Worm (Caenorhabditis elegans) whole organism, young adult: ENCODE measurements around the gene Y39E4B.6.

ENCODE experiments used
- B0035.1 ChIP-seq: sonication (generic microtip); optimal IDR thresholded peaks from 2 replicates; lab custom pipeline; 2016; ENCODE audit warnings: missing genetic modification characterization, mild to moderate bottlenecking, missing compliant biosample characterization, missing genotype, missing genetic modification reagents
- B0261.1 ChIP-seq: sonication (generic microtip); optimal IDR thresholded peaks from 2 replicates; lab custom pipeline; 2016; ENCODE audit warnings: mild to moderate bottlenecking, missing genetic modification characterization, moderate library complexity, missing compliant biosample characterization
- C06A6.2 ChIP-seq: fragments of 200-800 bp; sonication (Bioruptor generic); conservative IDR thresholded peaks from 2 replicates; pipeline ENCODE4 v1.3.6; 2022; ENCODE audit warnings: missing genetic modification characterization, missing compliant biosample characterization
- C17E4.6 ChIP-seq: fragments of 200-800 bp; sonication (Bioruptor generic); IDR thresholded peaks from 2 replicates; pipeline ENCODE4 v1.3.6; 2022; ENCODE audit warnings: missing genetic modification reagents, missing genetic modification characterization, missing compliant biosample characterization
- D2030.7 ChIP-seq: fragments of 200-800 bp; sonication (Bioruptor generic); IDR thresholded peaks from 2 replicates; pipeline ENCODE4 v1.3.6; 2022; ENCODE audit warnings: missing genetic modification reagents, missing genetic modification characterization, missing compliant biosample characterization
- F10E7.11 ChIP-seq: sonication (generic microtip); optimal IDR thresholded peaks from 2 replicates; lab custom pipeline; 2017; ENCODE audit warnings: mild to moderate bottlenecking, missing genetic modification characterization, moderate library complexity, missing compliant biosample characterization
- F22D6.2 ChIP-seq: sonication (generic microtip); optimal IDR thresholded peaks from 2 replicates; lab custom pipeline; 2016; ENCODE audit warnings: mild to moderate bottlenecking, missing genetic modification characterization, missing compliant biosample characterization
- F52B5.7 ChIP-seq: sonication (generic microtip); optimal IDR thresholded peaks from 2 replicates; lab custom pipeline; 2016; ENCODE audit warnings: mild to moderate bottlenecking, missing genetic modification characterization, missing compliant biosample characterization
- K11D2.4 ChIP-seq: fragments of 200-800 bp; sonication (Bioruptor generic); IDR thresholded peaks from 2 replicates; pipeline ENCODE4 v1.3.6; 2022; ENCODE audit warnings: missing genetic modification reagents, missing genetic modification characterization, missing compliant biosample characterization
- T26A5.8 ChIP-seq: sonication (generic microtip); optimal IDR thresholded peaks from 2 replicates; lab custom pipeline; 2016; ENCODE audit warnings: missing genetic modification characterization, missing compliant biosample characterization
- Y53F4B.3 ChIP-seq: fragments of 200-800 bp; sonication (Bioruptor generic); IDR thresholded peaks from 2 replicates; pipeline ENCODE4 v1.3.6; 2022; ENCODE audit warnings: missing genetic modification reagents, missing genetic modification characterization, missing compliant biosample characterization
- Y53G8AR.9 ChIP-seq: fragments of 200-800 bp; sonication (Bioruptor generic); conservative IDR thresholded peaks from 2 replicates; pipeline ENCODE4 v1.3.6; 2022; ENCODE audit warnings: missing genetic modification reagents, missing genetic modification characterization, missing compliant biosample characterization
- Y56A3A.18 ChIP-seq: fragments of 200-800 bp; sonication (Bioruptor generic); IDR thresholded peaks from 2 replicates; pipeline ENCODE4 v1.3.6; 2022; ENCODE audit warnings: missing genetic modification reagents, missing genetic modification characterization, missing compliant biosample characterization
- Y67H2A.10 ChIP-seq: fragments of 200-800 bp; sonication (Bioruptor generic); conservative IDR thresholded peaks from 2 replicates; pipeline ENCODE4 v1.3.6; 2022; ENCODE audit warnings: missing genetic modification reagents, missing genetic modification characterization, missing compliant biosample characterization
- Y79H2A.3 ChIP-seq: fragments of 200-800 bp; sonication (Bioruptor generic); conservative IDR thresholded peaks from 2 replicates; pipeline ENCODE4 v1.3.6; 2022; ENCODE audit warnings: missing genetic modification reagents, missing genetic modification characterization, missing compliant biosample characterization
- Y95B8A.8 ChIP-seq: fragments of 200-800 bp; sonication (Bioruptor generic); IDR thresholded peaks from 2 replicates; pipeline ENCODE4 v1.3.6; 2022; ENCODE audit warnings: missing genetic modification reagents, missing genetic modification characterization, missing compliant biosample characterization
- akir-1 ChIP-seq: fragments of 200-800 bp; sonication (Bioruptor generic); optimal IDR thresholded peaks from 2 replicates; lab custom pipeline; 2018; ENCODE audit warnings: mild to moderate bottlenecking, missing genetic modification characterization, moderate library complexity, missing compliant biosample characterization
- aptf-2 ChIP-seq: fragments of 200-800 bp; sonication (Bioruptor generic); conservative IDR thresholded peaks from 2 replicates; pipeline ENCODE4 v1.3.6; 2022; ENCODE audit warnings: missing genetic modification reagents, missing genetic modification characterization, missing compliant biosample characterization
- atf-7 ChIP-seq: sonication (generic microtip); optimal IDR thresholded peaks from 2 replicates; lab custom pipeline; 2017; ENCODE audit warnings: mild to moderate bottlenecking, missing genetic modification characterization, missing compliant biosample characterization
- bed-2 ChIP-seq: fragments of 200-800 bp; sonication (Bioruptor generic); IDR thresholded peaks from 2 replicates; pipeline ENCODE4 v1.3.6; 2022; ENCODE audit warnings: missing genetic modification reagents, missing genetic modification characterization, missing compliant biosample characterization
- ceh-100 ChIP-seq: fragments of 200-800 bp; sonication (Bioruptor generic); IDR thresholded peaks from 2 replicates; pipeline ENCODE4 v1.3.6; 2022; ENCODE audit warnings: missing genetic modification reagents, missing genetic modification characterization, missing compliant biosample characterization
- ceh-58 ChIP-seq: fragments of 200-800 bp; sonication (Bioruptor generic); IDR thresholded peaks from 2 replicates; pipeline ENCODE4 v1.3.6; 2022; ENCODE audit warnings: missing genetic modification characterization, missing compliant biosample characterization
- ceh-79 ChIP-seq: sonication (generic microtip); optimal IDR thresholded peaks from 2 replicates; lab custom pipeline; 2017; ENCODE audit warnings: mild to moderate bottlenecking, missing genetic modification characterization, missing compliant biosample characterization
- ceh-91 ChIP-seq: fragments of 200-800 bp; sonication (Bioruptor generic); IDR thresholded peaks from 2 replicates; pipeline ENCODE4 v1.3.6; 2022; ENCODE audit warnings: missing genetic modification reagents, missing genetic modification characterization, missing compliant biosample characterization
- dox-1 ChIP-seq: fragments of 200-800 bp; sonication (Bioruptor generic); IDR thresholded peaks from 2 replicates; pipeline ENCODE4 v1.3.6; 2022; ENCODE audit warnings: missing genetic modification reagents, missing genetic modification characterization, missing compliant biosample characterization
- egl-18 ChIP-seq: fragments of 200-800 bp; sonication (Bioruptor generic); IDR thresholded peaks from 2 replicates; pipeline ENCODE4 v1.3.6; 2022; ENCODE audit warnings: missing genetic modification reagents, missing genetic modification characterization, missing compliant biosample characterization
- hlh-26 ChIP-seq: fragments of 200-800 bp; sonication (Bioruptor generic); conservative IDR thresholded peaks from 2 replicates; pipeline ENCODE4 v1.3.6; 2022; ENCODE audit warnings: missing genetic modification reagents, missing genetic modification characterization, missing compliant biosample characterization
- hmg-20 ChIP-seq: fragments of 200-800 bp; sonication (Bioruptor generic); IDR thresholded peaks from 2 replicates; pipeline ENCODE4 v1.3.6; 2022; ENCODE audit warnings: missing genetic modification reagents, missing genetic modification characterization, missing compliant biosample characterization
- lag-1 ChIP-seq: fragments of 200-800 bp; sonication (Bioruptor generic); IDR thresholded peaks from 2 replicates; pipeline ENCODE4 v1.3.6; 2022; ENCODE audit warnings: missing genetic modification reagents, missing genetic modification characterization, missing compliant biosample characterization
- lin-26 ChIP-seq: fragments of 200-800 bp; sonication (Bioruptor generic); IDR thresholded peaks from 2 replicates; pipeline ENCODE4 v1.3.6; 2022; ENCODE audit warnings: missing genetic modification reagents, missing genetic modification characterization, missing compliant biosample characterization
- lin-35 ChIP-seq, 3 experiments: fragments of 150-350 bp in 2 of 3; sonication (generic microtip) in 1 of 3; optimal IDR thresholded peaks; 2 replicates each; lab custom pipeline; 2014 to 2018; ENCODE audit warnings: missing biosample characterization in 3 of 3, missing genetic modification characterization in 3 of 3, missing genetic modification reagents in 3 of 3
- lsl-1 ChIP-seq: fragments of 200-800 bp; sonication (Bioruptor generic); optimal IDR thresholded peaks from 2 replicates; lab custom pipeline; 2018; ENCODE audit warnings: mild to moderate bottlenecking, missing genetic modification characterization, moderate library complexity, missing compliant biosample characterization
- lsy-27 ChIP-seq: sonication (generic microtip); optimal IDR thresholded peaks from 2 replicates; lab custom pipeline; 2017; ENCODE audit warnings: missing genetic modification characterization, mild to moderate bottlenecking, missing compliant biosample characterization, antibody characterized with exemption, missing genotype, borderline replicate concordance; ENCODE audit not compliant: insufficient read depth
- madf-3 ChIP-seq: fragments of 200-800 bp; sonication (Bioruptor generic); IDR thresholded peaks from 2 replicates; pipeline ENCODE4 v1.3.6; 2022; ENCODE audit warnings: missing genetic modification reagents, missing genetic modification characterization, missing compliant biosample characterization
- madf-8 ChIP-seq: fragments of 200-800 bp; sonication (Bioruptor generic); conservative IDR thresholded peaks from 2 replicates; pipeline ENCODE4 v1.3.6; 2022; ENCODE audit warnings: missing genetic modification reagents, missing genetic modification characterization, missing compliant biosample characterization
- mes-4 ChIP-seq: sonication (generic microtip); optimal IDR thresholded peaks from 2 replicates; lab custom pipeline; 2016; ENCODE audit warnings: missing genotype, missing genetic modification characterization, missing compliant biosample characterization
- mxl-1 ChIP-seq: sonication (generic microtip); optimal IDR thresholded peaks from 2 replicates; lab custom pipeline; 2016; ENCODE audit warnings: missing genetic modification characterization, missing compliant biosample characterization
- nfyb-1 ChIP-seq: fragments of 200-800 bp; sonication (Bioruptor generic); IDR thresholded peaks from 2 replicates; pipeline ENCODE4 v1.3.6; 2022; ENCODE audit warnings: missing genetic modification reagents, missing genetic modification characterization, missing compliant biosample characterization
- nhr-90 ChIP-seq: sonication (generic microtip); optimal IDR thresholded peaks from 2 replicates; lab custom pipeline; 2016; ENCODE audit warnings: missing genotype, mild to moderate bottlenecking, missing genetic modification characterization, missing compliant biosample characterization
- sea-2 ChIP-seq: fragments of 200-800 bp; sonication (Bioruptor generic); IDR thresholded peaks from 2 replicates; pipeline ENCODE4 v1.3.6; 2022; ENCODE audit warnings: missing genetic modification characterization, missing compliant biosample characterization
- snpc-1.3 ChIP-seq: sonication (generic microtip); optimal IDR thresholded peaks from 2 replicates; lab custom pipeline; 2017; ENCODE audit warnings: missing genetic modification characterization, mild to moderate bottlenecking, missing compliant biosample characterization, antibody characterized with exemption, moderate library complexity, missing genotype, missing genetic modification reagents; ENCODE audit not compliant: insufficient read depth
- tbp1 ChIP-seq: fragments of 200-800 bp; sonication (Bioruptor generic); optimal IDR thresholded peaks from 2 replicates; lab custom pipeline; 2018; ENCODE audit warnings: mild to moderate bottlenecking, missing genetic modification characterization, missing compliant biosample characterization
- tbx-9 ChIP-seq: sonication (generic microtip); optimal IDR thresholded peaks from 2 replicates; lab custom pipeline; 2016; ENCODE audit warnings: borderline replicate concordance, missing genetic modification characterization, inconsistent platforms, missing compliant biosample characterization
- tlf-1 ChIP-seq: fragments of 200-800 bp; sonication (Bioruptor generic); optimal IDR thresholded peaks from 2 replicates; lab custom pipeline; 2018; ENCODE audit warnings: mild to moderate bottlenecking, missing genetic modification characterization, missing compliant biosample characterization
- unc-62 ChIP-seq: fragments of 150-350 bp; optimal IDR thresholded peaks from 2 replicates; lab custom pipeline; 2014; ENCODE audit warnings: missing biosample characterization, missing genetic modification reagents, missing genetic modification characterization
- zim-3 ChIP-seq: sonication (generic microtip); optimal IDR thresholded peaks from 2 replicates; lab custom pipeline; 2017; ENCODE audit warnings: mild to moderate bottlenecking, missing genetic modification characterization, moderate library complexity, missing compliant biosample characterization
- ztf-18 ChIP-seq: sonication (generic microtip); optimal IDR thresholded peaks from 2 replicates; lab custom pipeline; 2016; ENCODE audit warnings: missing genotype, mild to moderate bottlenecking, missing genetic modification characterization, missing compliant biosample characterization
- ztf-26 ChIP-seq: sonication (generic microtip); optimal IDR thresholded peaks from 2 replicates; lab custom pipeline; 2017; ENCODE audit warnings: missing genetic modification characterization, missing compliant biosample characterization
- ztf-3 ChIP-seq: fragments of 200-800 bp; sonication (Bioruptor generic); optimal IDR thresholded peaks from 2 replicates; lab custom pipeline; 2018; ENCODE audit warnings: mild to moderate bottlenecking, missing genetic modification characterization, missing compliant biosample characterization

The Y39E4B.6 gene

ce11 chrIII:13062414-13062965, 8.1 kb upstream of the Y39E4B.6 start (continued):
- no peak for TF ChIP-seq Y56A3A.18
- TF ChIP-seq unc-62 (GFP tag; lab: Kevin White, UChicago) = no peak
- no peak for TF ChIP-seq ceh-58
- peak; percentile 79 for TF ChIP-seq madf-3 (GFP tag; lab: Robert Waterston, UW)
- no peak for TF ChIP-seq snpc-1.3 (tag; lab: Kevin White, UChicago)
- TF ChIP-seq bed-2 (GFP tag; lab: Robert Waterston, UW) = no peak
- TF ChIP-seq madf-8 = no peak
- TF ChIP-seq tbx-9 (tag; lab: Kevin White, UChicago) = no peak
- TF ChIP-seq F52B5.7 (tag; lab: Kevin White, UChicago) = no peak
- no peak for TF ChIP-seq lsl-1 (GFP tag; lab: Kevin White, UChicago)
- peak; percentile 34 for TF ChIP-seq ztf-3 (GFP tag; lab: Kevin White, UChicago)
- TF ChIP-seq dox-1 (GFP tag; lab: Robert Waterston, UW) = peak; percentile 56
- 0 out of 2 replicates have a peak, but pooled peaks have one; percentile 19 for TF ChIP-seq Y53G8AR.9 (GFP tag; lab: Robert Waterston, UW)
- peak; percentile 56 for TF ChIP-seq F22D6.2 (tag; lab: Kevin White, UChicago)
- TF ChIP-seq egl-18 (GFP tag; lab: Robert Waterston, UW) = peak; percentile 73; the same call in 1 of the 2 replicates
- TF ChIP-seq nhr-90 (tag; lab: Kevin White, UChicago) = no peak
- TF ChIP-seq T26A5.8 (tag; lab: Kevin White, UChicago) = no peak
- TF ChIP-seq Y67H2A.10 (GFP tag; lab: Robert Waterston, UW) = peak; percentile 37; the same call in 1 of the 2 replicates
- TF ChIP-seq F10E7.11 (tag; lab: Kevin White, UChicago) = no peak
- no peak for TF ChIP-seq hmg-20
- no peak for TF ChIP-seq hlh-26 (GFP tag; lab: Robert Waterston, UW)
- no peak for TF ChIP-seq Y53F4B.3 (GFP tag; lab: Robert Waterston, UW)
- peak; percentile 39 for TF ChIP-seq atf-7 (tag; lab: Kevin White, UChicago)
- TF ChIP-seq C06A6.2 = peak; percentile 76
- no peak for TF ChIP-seq mxl-1 (tag; lab: Kevin White, UChicago)
- TF ChIP-seq Y95B8A.8 (GFP tag; lab: Robert Waterston, UW) = no peak
- no peak for TF ChIP-seq zim-3 (tag; lab: Kevin White, UChicago)
- peak; percentile 14 for TF ChIP-seq ceh-79
- TF ChIP-seq ztf-18 (tag; lab: Kevin White, UChicago) = no peak
- peak in 1 of 3 experiments; percentile 70 for TF ChIP-seq lin-35 (GFP tag; optimal IDR thresholded peaks at IDR 0.05; lab: Kevin White, UChicago)
- peak; percentile 65 for TF ChIP-seq B0035.1
- no peak for TF ChIP-seq sea-2 (GFP tag; lab: Robert Waterston, UW)
- peak; percentile 72; the same call in 1 of the 2 replicates for TF ChIP-seq K11D2.4 (GFP tag; lab: Robert Waterston, UW)
- TF ChIP-seq akir-1 (GFP tag; lab: Kevin White, UChicago) = peak; percentile 62
- no peak for TF ChIP-seq lsy-27 (tag; lab: Kevin White, UChicago)
- no peak for TF ChIP-seq aptf-2 (GFP tag; lab: Robert Waterston, UW)
- no peak for TF ChIP-seq mes-4 (tag; lab: Kevin White, UChicago)
- peak; percentile 39 for TF ChIP-seq tbp1 (GFP tag; lab: Kevin White, UChicago)
- TF ChIP-seq ceh-100 = no peak
- TF ChIP-seq D2030.7 (GFP tag; lab: Robert Waterston, UW) = no peak
- TF ChIP-seq B0261.1 (tag; lab: Kevin White, UChicago) = no peak
- TF ChIP-seq lag-1 (GFP tag; lab: Robert Waterston, UW) = no peak
- TF ChIP-seq nfyb-1 (GFP tag; lab: Robert Waterston, UW) = peak; percentile 78
- TF ChIP-seq ztf-26 (tag; lab: Kevin White, UChicago) = peak; percentile 31
- TF ChIP-seq tlf-1 (GFP tag; lab: Kevin White, UChicago) = no peak
- TF ChIP-seq lin-26 (GFP tag; lab: Robert Waterston, UW) = 0 out of 2 replicates have a peak, but pooled peaks have one; percentile 57
- no peak for TF ChIP-seq C17E4.6 (GFP tag; lab: Robert Waterston, UW)
- no peak for TF ChIP-seq ceh-91 (GFP tag; lab: Robert Waterston, UW)
- TF ChIP-seq Y79H2A.3 (GFP tag; lab: Robert Waterston, UW) = no peak
